Worm (Caenorhabditis elegans) whole organism, late embryonic: ENCODE results near the gene par-2.

ENCODE experiments used
- C38D4.7 ChIP-seq: fragments of 200-800 bp; sonication (Bioruptor generic); optimal IDR thresholded peaks from 2 replicates; lab custom pipeline; 2018; ENCODE audit warnings: mild to moderate bottlenecking, missing genetic modification characterization, moderate library complexity, missing compliant biosample characterization
- F13H6.1 ChIP-seq: sonication (generic microtip); optimal IDR thresholded peaks from 2 replicates; lab custom pipeline; 2016; ENCODE audit warnings: missing genetic modification characterization, missing compliant biosample characterization
- K09A11.1 ChIP-seq: sonication (generic microtip); optimal IDR thresholded peaks from 2 replicates; lab custom pipeline; 2017; ENCODE audit warnings: antibody characterized with exemption, mild to moderate bottlenecking, missing genetic modification characterization, missing compliant biosample characterization; ENCODE audit not compliant: insufficient read depth
- ahr-1 ChIP-seq: sonication (generic microtip); optimal IDR thresholded peaks from 2 replicates; lab custom pipeline; 2016; ENCODE audit warnings: missing genetic modification characterization, missing compliant biosample characterization
- ceh-18 ChIP-seq: sonication (generic microtip); optimal IDR thresholded peaks from 2 replicates; lab custom pipeline; 2016; ENCODE audit warnings: missing genetic modification characterization, missing compliant biosample characterization
- ceh-30 ChIP-seq: fragments of 150-350 bp; optimal IDR thresholded peaks from 2 replicates; lab custom pipeline; 2014; ENCODE audit warnings: missing biosample characterization, missing genetic modification characterization
- ceh-31 ChIP-seq: sonication (generic microtip); optimal IDR thresholded peaks from 2 replicates; lab custom pipeline; 2016; ENCODE audit warnings: missing genetic modification characterization, missing compliant biosample characterization
- ceh-34 ChIP-seq: sonication (generic microtip); optimal IDR thresholded peaks from 2 replicates; lab custom pipeline; 2016; ENCODE audit warnings: mild to moderate bottlenecking, missing genetic modification characterization, missing compliant biosample characterization
- ceh-45 ChIP-seq: fragments of 200-800 bp; sonication (Bioruptor generic); IDR thresholded peaks from 2 replicates; pipeline ENCODE4 v1.3.6; 2022; ENCODE audit warnings: missing genetic modification reagents, missing genetic modification characterization, missing compliant biosample characterization
- ceh-48 ChIP-seq: sonication (generic microtip); optimal IDR thresholded peaks from 2 replicates; lab custom pipeline; 2016; ENCODE audit warnings: missing genetic modification characterization, inconsistent platforms, missing compliant biosample characterization
- dve-1 ChIP-seq: sonication (generic microtip); optimal IDR thresholded peaks from 2 replicates; lab custom pipeline; 2017; ENCODE audit warnings: antibody characterized with exemption, mild to moderate bottlenecking, missing genetic modification characterization, missing compliant biosample characterization
- elt-2 ChIP-seq: sonication (generic microtip); optimal IDR thresholded peaks from 2 replicates; lab custom pipeline; 2016; ENCODE audit warnings: missing genetic modification reagents, missing genetic modification characterization, missing compliant biosample characterization
- elt-4 ChIP-seq: sonication (generic microtip); optimal IDR thresholded peaks from 2 replicates; lab custom pipeline; 2016; ENCODE audit warnings: missing genetic modification characterization, missing compliant biosample characterization
- eyg-1 ChIP-seq: sonication (generic microtip); optimal IDR thresholded peaks from 2 replicates; lab custom pipeline; 2016; ENCODE audit warnings: missing genotype, missing genetic modification characterization, missing compliant biosample characterization
- fax-1 ChIP-seq: sonication (generic microtip); optimal IDR thresholded peaks from 2 replicates; lab custom pipeline; 2016; ENCODE audit warnings: missing genotype, missing genetic modification characterization, missing compliant biosample characterization
- fkh-10 ChIP-seq: fragments of 150-350 bp; optimal IDR thresholded peaks from 2 replicates; lab custom pipeline; 2014; ENCODE audit warnings: missing biosample characterization, missing genetic modification reagents, missing genetic modification characterization
- hlh-13 ChIP-seq: fragments of 200-800 bp; sonication (Bioruptor generic); optimal IDR thresholded peaks from 2 replicates; lab custom pipeline; 2018; ENCODE audit warnings: mild to moderate bottlenecking, missing genetic modification characterization, missing compliant biosample characterization
- hlh-30 ChIP-seq: sonication (generic microtip); optimal IDR thresholded peaks from 2 replicates; lab custom pipeline; 2017; ENCODE audit warnings: antibody characterized with exemption, missing genetic modification characterization, missing compliant biosample characterization; ENCODE audit not compliant: insufficient read depth
- hlh-6 ChIP-seq: sonication (generic microtip); optimal IDR thresholded peaks from 2 replicates; lab custom pipeline; 2016; ENCODE audit warnings: missing genotype, missing genetic modification characterization, missing compliant biosample characterization
- lim-6 ChIP-seq: sonication (generic microtip); optimal IDR thresholded peaks from 2 replicates; lab custom pipeline; 2016; ENCODE audit warnings: missing genetic modification characterization, missing compliant biosample characterization
- lin-11 ChIP-seq: fragments of 200-800 bp; sonication (Bioruptor generic); optimal IDR thresholded peaks from 2 replicates; lab custom pipeline; 2018; ENCODE audit warnings: mild to moderate bottlenecking, missing genetic modification characterization, missing compliant biosample characterization
- madf-2 ChIP-seq: sonication (generic microtip); optimal IDR thresholded peaks from 2 replicates; lab custom pipeline; 2017; ENCODE audit warnings: missing genetic modification characterization, missing compliant biosample characterization
- nhr-232 ChIP-seq: sonication (generic microtip); optimal IDR thresholded peaks from 2 replicates; lab custom pipeline; 2016; ENCODE audit warnings: missing genetic modification characterization, missing compliant biosample characterization
- pat-9 ChIP-seq: fragments of 200-800 bp; sonication (Bioruptor generic); optimal IDR thresholded peaks from 2 replicates; lab custom pipeline; 2018; ENCODE audit warnings: mild to moderate bottlenecking, missing genetic modification characterization, moderate library complexity, missing compliant biosample characterization
- pax-1 ChIP-seq: fragments of 150-350 bp; optimal IDR thresholded peaks from 2 replicates; lab custom pipeline; 2014; ENCODE audit warnings: missing biosample characterization, missing genetic modification characterization
- pha-4 ChIP-seq: fragments of 150-350 bp; optimal IDR thresholded peaks from 2 replicates; lab custom pipeline; 2018; ENCODE audit warnings: missing biosample characterization, missing genetic modification reagents, missing genetic modification characterization
- rnt-1 ChIP-seq: sonication (generic microtip); optimal IDR thresholded peaks from 2 replicates; lab custom pipeline; 2016; ENCODE audit warnings: missing genetic modification characterization, missing compliant biosample characterization
- sox-2 ChIP-seq: fragments of 200-800 bp; sonication (Bioruptor generic); IDR thresholded peaks from 2 replicates; pipeline ENCODE4 v1.3.6; 2022; ENCODE audit warnings: missing genetic modification reagents, missing genetic modification characterization, missing compliant biosample characterization
- syd-9 ChIP-seq: sonication (generic microtip); optimal IDR thresholded peaks from 2 replicates; lab custom pipeline; 2016; ENCODE audit warnings: mild to moderate bottlenecking, missing genetic modification characterization, moderate library complexity, missing compliant biosample characterization
- unc-42 ChIP-seq: sonication (generic microtip); optimal IDR thresholded peaks from 2 replicates; lab custom pipeline; 2016; ENCODE audit warnings: missing genotype, missing genetic modification characterization, missing compliant biosample characterization
- unc-55 ChIP-seq: sonication (generic microtip); optimal IDR thresholded peaks from 2 replicates; lab custom pipeline; 2017; ENCODE audit warnings: missing biosample characterization, missing genetic modification reagents, missing genetic modification characterization
- unc-86 ChIP-seq: sonication (generic microtip); optimal IDR thresholded peaks from 2 replicates; lab custom pipeline; 2016; ENCODE audit warnings: missing genetic modification characterization, missing compliant biosample characterization

Gene par-2

ce11 chrIII:1122239-1122638, 41.0 kb downstream of the par-2 start (continued):
- no peak for TF ChIP-seq fax-1 (tag; lab: Kevin White, UChicago)
- peak; percentile 69 for TF ChIP-seq hlh-6 (tag; lab: Kevin White, UChicago)
- peak; percentile 34 for TF ChIP-seq F13H6.1 (tag; lab: Kevin White, UChicago)
- no peak for TF ChIP-seq ceh-31 (tag; lab: Kevin White, UChicago)
- TF ChIP-seq dve-1 (tag; lab: Kevin White, UChicago), result no peak
- TF ChIP-seq ceh-30 (tag; lab: Kevin White, UChicago), result no peak
- TF ChIP-seq ceh-18 (tag; lab: Kevin White, UChicago), result peak; percentile 15
- no peak for TF ChIP-seq elt-4
- TF ChIP-seq rnt-1 (tag; lab: Kevin White, UChicago), result peak; percentile 34
- TF ChIP-seq lin-11 (tag; lab: Kevin White, UChicago), result peak; percentile 64
- TF ChIP-seq K09A11.1 (tag; lab: Kevin White, UChicago), result no peak
- no peak for TF ChIP-seq unc-86 (tag; lab: Kevin White, UChicago)
- peak; percentile 63 for TF ChIP-seq hlh-13 (GFP tag; lab: Kevin White, UChicago)
- TF ChIP-seq lim-6 (tag; lab: Kevin White, UChicago), result no peak
- TF ChIP-seq syd-9 (tag; lab: Kevin White, UChicago), result no peak
- peak; percentile 24 for TF ChIP-seq pat-9
- no peak for TF ChIP-seq unc-55
- no peak for TF ChIP-seq sox-2 (GFP tag; lab: Robert Waterston, UW)
- peak; percentile 23 for TF ChIP-seq nhr-232 (tag; lab: Kevin White, UChicago)
- TF ChIP-seq fkh-10 (GFP tag; lab: Kevin White, UChicago), result no peak
- TF ChIP-seq ceh-48 (tag; lab: Kevin White, UChicago), result peak; percentile 45

- TF ChIP-seq ceh-31 (tag; lab: Kevin White, UChicago) (no peak), C38D4.7 (GFP tag; lab: Kevin White, UChicago) (no peak), ceh-48 (tag; lab: Kevin White, UChicago) (peak; percentile 9), pax-1 (no peak), ceh-30 (tag; lab: Kevin White, UChicago) (no peak)
Measured at ce11 chrIII:1125494-1125893, 44.3 kb downstream of the par-2 start.

- TF ChIP-seq fax-1 (tag; lab: Kevin White, UChicago) (no peak), unc-42 (tag; lab: Kevin White, UChicago) (peak; percentile 95), ceh-45 (GFP tag; lab: Robert Waterston, UW) (no peak)
Measured at ce11 chrIII:1131532-1131931, 50.3 kb downstream of the par-2 start.

ce11 chrIII:1135925-1136324, 54.7 kb downstream of the par-2 start, which contains the start of gene lgc-46:
Gene lgc-46, minus strand, starts transcription at chrIII:1136025.
- TF ChIP-seq eyg-1 (tag; lab: Kevin White, UChicago) (no peak), hlh-30 (tag; lab: Kevin White, UChicago) (no peak), syd-9 (tag; lab: Kevin White, UChicago) (no peak), ceh-45 (GFP tag; lab: Robert Waterston, UW) (no peak), pha-4 (tag; lab: Kevin White, UChicago) (no peak), ahr-1 (tag; lab: Kevin White, UChicago) (no peak), ceh-34 (tag; lab: Kevin White, UChicago) (no peak), elt-2 (no peak), elt-4 (no peak), madf-2 (tag; lab: Kevin White, UChicago) (no peak)
- TF ChIP-seq, all 69 proteins: peak for 0

- TF ChIP-seq unc-42 (tag; lab: Kevin White, UChicago) (peak; percentile 25), ceh-31 (tag; lab: Kevin White, UChicago) (peak; percentile 39), lin-11 (tag; lab: Kevin White, UChicago) (no peak)
Measured at ce11 chrIII:1136827-1137378, 55.7 kb downstream of the par-2 start.
